Worm (Caenorhabditis elegans) whole organism, L1 larva: ENCODE measurements around the gene M05D6.9.

Experiments used
- C04F5.9 ChIP-seq: sonication (generic microtip); optimal IDR thresholded peaks from 2 replicates; lab custom pipeline; 2016; ENCODE audit warnings: missing genetic modification characterization, missing compliant biosample characterization
- C34B4.2 ChIP-seq: sonication (generic microtip); optimal IDR thresholded peaks from 2 replicates; lab custom pipeline; 2017; ENCODE audit warnings: mild to moderate bottlenecking, missing genetic modification characterization, missing compliant biosample characterization
- aha-1 ChIP-seq: fragments of 150-350 bp; optimal IDR thresholded peaks from 2 replicates; lab custom pipeline; 2014; ENCODE audit warnings: missing biosample characterization, missing genetic modification characterization
- alr-1 ChIP-seq: fragments of 200-800 bp; sonication (Bioruptor generic); optimal IDR thresholded peaks from 2 replicates; lab custom pipeline; 2018; ENCODE audit warnings: borderline replicate concordance, mild to moderate bottlenecking, missing genetic modification characterization, missing compliant biosample characterization
- ama-1 ChIP-seq: fragments of 150-350 bp; optimal IDR thresholded peaks from 2 replicates; lab custom pipeline; 2014
- blmp-1 ChIP-seq: fragments of 150-350 bp; optimal IDR thresholded peaks from 2 replicates; lab custom pipeline; 2014; ENCODE audit warnings: missing biosample characterization, missing genetic modification characterization
- ceh-8 ChIP-seq: fragments of 200-800 bp; sonication (Bioruptor generic); optimal IDR thresholded peaks from 2 replicates; lab custom pipeline; 2018; ENCODE audit warnings: mild to moderate bottlenecking, missing genetic modification characterization, moderate library complexity, missing compliant biosample characterization
- ceh-88 ChIP-seq: fragments of 200-800 bp; sonication (Bioruptor generic); IDR thresholded peaks from 2 replicates; pipeline ENCODE4 v1.3.6; 2022; ENCODE audit warnings: missing genetic modification characterization, missing compliant biosample characterization
- ces-1 ChIP-seq: fragments of 150-350 bp; optimal IDR thresholded peaks from 2 replicates; lab custom pipeline; 2014; ENCODE audit warnings: missing biosample characterization, missing genetic modification reagents, missing genetic modification characterization
- dpl-1 ChIP-seq, 3 experiments: fragments of 150-350 bp in 2 of 3; sonication (generic microtip) in 1 of 3; optimal IDR thresholded peaks; 2 replicates each; lab custom pipeline; 2014 to 2017; ENCODE audit warnings: missing biosample characterization in 3 of 3, missing genetic modification characterization in 3 of 3, missing genetic modification reagents in 3 of 3
- efl-1 ChIP-seq, 4 experiments: fragments of 150-350 bp; optimal IDR thresholded peaks in 3 of 4; peaks in 1 of 4; 1 replicate in 1 of 4; 2 replicates in 3 of 4; lab custom pipeline; 2014; ENCODE audit warnings: missing biosample characterization in 2 of 4, missing genetic modification characterization in 2 of 4, missing genetic modification reagents in 2 of 4
- egl-13 ChIP-seq: sonication (generic microtip); optimal IDR thresholded peaks from 2 replicates; lab custom pipeline; 2016; ENCODE audit warnings: missing genotype, missing genetic modification reagents, missing genetic modification characterization, missing compliant biosample characterization
- elt-2 ChIP-seq: sonication (generic microtip); optimal IDR thresholded peaks from 2 replicates; lab custom pipeline; 2016; ENCODE audit warnings: missing genetic modification characterization, mild to moderate bottlenecking, inconsistent platforms, missing compliant biosample characterization, missing genetic modification reagents
- fkh-8 ChIP-seq: sonication (generic microtip); optimal IDR thresholded peaks from 2 replicates; lab custom pipeline; 2016; ENCODE audit warnings: mild to moderate bottlenecking, missing genetic modification characterization, missing compliant biosample characterization
- grh-1 ChIP-seq: fragments of 200-800 bp; sonication (Bioruptor generic); IDR thresholded peaks from 2 replicates; pipeline ENCODE4 v1.3.6; 2022; ENCODE audit warnings: missing genetic modification reagents, missing genetic modification characterization, missing compliant biosample characterization
- hlh-4 ChIP-seq: sonication (generic microtip); optimal IDR thresholded peaks from 2 replicates; lab custom pipeline; 2016; ENCODE audit warnings: mild to moderate bottlenecking, missing genetic modification characterization, missing compliant biosample characterization
- hpl-2 ChIP-seq: fragments of 150-350 bp; optimal IDR thresholded peaks from 2 replicates; lab custom pipeline; 2014; ENCODE audit warnings: missing biosample characterization, missing genetic modification reagents, missing genetic modification characterization
- lin-13 ChIP-seq: fragments of 150-350 bp; optimal IDR thresholded peaks from 2 replicates; lab custom pipeline; 2014; ENCODE audit warnings: missing biosample characterization, missing genetic modification reagents, missing genetic modification characterization
- lin-14 ChIP-seq: fragments of 200-800 bp; sonication (Bioruptor generic); optimal IDR thresholded peaks from 2 replicates; lab custom pipeline; 2018; ENCODE audit warnings: mild to moderate bottlenecking, missing genetic modification characterization, moderate library complexity, missing compliant biosample characterization
- lin-15B ChIP-seq: fragments of 150-350 bp; sonication (generic microtip); optimal IDR thresholded peaks from 3 replicates; lab custom pipeline; 2014; ENCODE audit warnings: missing biosample characterization, missing genetic modification characterization
- lsy-2 ChIP-seq, 2 experiments: fragments of 150-350 bp; optimal IDR thresholded peaks; 2 replicates each; lab custom pipeline; 2014; ENCODE audit warnings: missing biosample characterization in 2 of 2, missing genetic modification characterization in 2 of 2
- mdl-1 ChIP-seq, 2 experiments: fragments of 150-350 bp; optimal IDR thresholded peaks; 2 replicates each; lab custom pipeline; 2014 to 2017; ENCODE audit warnings: missing biosample characterization in 2 of 2, missing genetic modification characterization in 2 of 2, inconsistent platforms in 1 of 2
- mef-2 ChIP-seq: fragments of 150-350 bp; optimal IDR thresholded peaks from 2 replicates; lab custom pipeline; 2014; ENCODE audit warnings: missing biosample characterization, missing genetic modification characterization
- mep-1 ChIP-seq: fragments of 150-350 bp; optimal IDR thresholded peaks from 2 replicates; lab custom pipeline; 2014; ENCODE audit warnings: missing biosample characterization, missing genetic modification characterization
- nhr-12 ChIP-seq: sonication (generic microtip); optimal IDR thresholded peaks from 2 replicates; lab custom pipeline; 2017; ENCODE audit warnings: missing biosample characterization, missing genetic modification characterization
- nhr-19 ChIP-seq: fragments of 200-800 bp; sonication (Bioruptor generic); conservative IDR thresholded peaks from 2 replicates; pipeline ENCODE4 v1.3.6; 2022; ENCODE audit warnings: missing genetic modification characterization, missing compliant biosample characterization
- nhr-237 ChIP-seq: fragments of 150-350 bp; optimal IDR thresholded peaks from 2 replicates; lab custom pipeline; 2014; ENCODE audit warnings: missing biosample characterization, missing genetic modification characterization
- nhr-47 ChIP-seq: sonication (generic microtip); optimal IDR thresholded peaks from 2 replicates; lab custom pipeline; 2016; ENCODE audit warnings: mild to moderate bottlenecking, missing genetic modification characterization, moderate library complexity, missing compliant biosample characterization
- nhr-90 ChIP-seq: sonication (generic microtip); optimal IDR thresholded peaks from 2 replicates; lab custom pipeline; 2016; ENCODE audit warnings: mild to moderate bottlenecking, missing genetic modification characterization, missing compliant biosample characterization; ENCODE audit not compliant: poor library complexity
- pag-3 ChIP-seq: sonication (generic microtip); optimal IDR thresholded peaks from 2 replicates; lab custom pipeline; 2017; ENCODE audit warnings: missing genetic modification characterization, mild to moderate bottlenecking, missing compliant biosample characterization, antibody characterized with exemption, borderline replicate concordance; ENCODE audit not compliant: insufficient read depth
- pax-3 ChIP-seq: fragments of 200-800 bp; sonication (Bioruptor generic); optimal IDR thresholded peaks from 2 replicates; lab custom pipeline; 2018; ENCODE audit warnings: mild to moderate bottlenecking, missing genetic modification characterization, moderate library complexity, missing compliant biosample characterization
- pqm-1 ChIP-seq: sonication (generic microtip); optimal IDR thresholded peaks from 3 replicates; lab custom pipeline; 2017; ENCODE audit warnings: missing biosample characterization, missing genetic modification characterization
- skn-1 ChIP-seq: fragments of 150-350 bp; optimal IDR thresholded peaks from 2 replicates; lab custom pipeline; 2014; ENCODE audit warnings: missing biosample characterization, missing genetic modification characterization
- sox-4 ChIP-seq: sonication (generic microtip); optimal IDR thresholded peaks from 2 replicates; lab custom pipeline; 2016; ENCODE audit warnings: missing genetic modification characterization, missing compliant biosample characterization
- tlp-1 ChIP-seq: fragments of 150-350 bp; optimal IDR thresholded peaks from 2 replicates; lab custom pipeline; 2014; ENCODE audit warnings: missing biosample characterization, missing genetic modification characterization
- unc-130 ChIP-seq: fragments of 150-350 bp; optimal IDR thresholded peaks from 2 replicates; lab custom pipeline; 2017; ENCODE audit warnings: missing biosample characterization, missing genetic modification characterization, inconsistent platforms
- unc-30 ChIP-seq: sonication (generic microtip); optimal IDR thresholded peaks from 2 replicates; lab custom pipeline; 2017; ENCODE audit warnings: missing biosample characterization, missing genetic modification characterization
- unc-86 ChIP-seq: sonication (generic microtip); optimal IDR thresholded peaks from 2 replicates; lab custom pipeline; 2016; ENCODE audit warnings: missing genetic modification characterization, missing compliant biosample characterization
- vab-15 ChIP-seq: sonication (generic microtip); optimal IDR thresholded peaks from 2 replicates; lab custom pipeline; 2017; ENCODE audit warnings: missing genotype, mild to moderate bottlenecking, missing genetic modification characterization, missing compliant biosample characterization
- zip-4 ChIP-seq: fragments of 200-800 bp; sonication (Bioruptor generic); optimal IDR thresholded peaks from 2 replicates; lab custom pipeline; 2018; ENCODE audit warnings: mild to moderate bottlenecking, missing genetic modification characterization, moderate library complexity, missing compliant biosample characterization

M05D6.9 gene

ce11 chrII:8451425-8451824 lies 42.7 kb upstream of the M05D6.9 start:
- TF ChIP-seq blmp-1 (no peak), pax-3 (tag; lab: Kevin White, UChicago) (no peak), mep-1 (no peak), pag-3 (tag; lab: Kevin White, UChicago) (no peak), ceh-88 (no peak), tlp-1 (tag; lab: Kevin White, UChicago) (no peak), aha-1 (tag; lab: Kevin White, UChicago) (peak; percentile 31), unc-86 (tag; lab: Kevin White, UChicago) (no peak), ama-1 (no peak), hlh-4 (tag; lab: Kevin White, UChicago) (no peak), ceh-8 (GFP tag; lab: Kevin White, UChicago) (no peak), lsy-2 (tag; optimal IDR thresholded peaks at IDR 0.05; lab: Kevin White, UChicago) (no peak), nhr-19 (GFP tag; lab: Robert Waterston, UW) (no peak), mdl-1 (tag; optimal IDR thresholded peaks at IDR 0.05; lab: Kevin White, UChicago) (no peak), grh-1 (no peak), pqm-1 (tag; lab: Kevin White, UChicago) (no peak), nhr-47 (no peak), egl-13 (tag; lab: Kevin White, UChicago) (no peak), fkh-8 (tag; lab: Kevin White, UChicago) (peak; percentile 57), dpl-1 (GFP tag; optimal IDR thresholded peaks at IDR 0.05; lab: Kevin White, UChicago) (no peak), mef-2 (tag; lab: Kevin White, UChicago) (no peak), nhr-237 (no peak), unc-30 (no peak), lin-15B (tag; lab: Kevin White, UChicago) (no peak), C04F5.9 (no peak), lin-14 (GFP tag; lab: Kevin White, UChicago) (peak; percentile 55)
- TF ChIP-seq, all 84 proteins: peak for 3

ce11 chrII:8454513-8454912 lies 39.6 kb upstream of the M05D6.9 start, which contains the start of gene F22B5.5:
TSS of gene F22B5.5 (minus strand) at chrII:8454613.
- TF ChIP-seq ama-1 (no peak), elt-2 (no peak), vab-15 (no peak), skn-1 (no peak), zip-4 (no peak), lin-13 (GFP tag; lab: Kevin White, UChicago) (no peak), mep-1 (no peak), C34B4.2 (tag; lab: Kevin White, UChicago) (no peak), ces-1 (no peak), nhr-90 (tag; lab: Kevin White, UChicago) (no peak), nhr-12 (tag; lab: Kevin White, UChicago) (no peak), tlp-1 (tag; lab: Kevin White, UChicago) (no peak), hpl-2 (no peak), egl-13 (tag; lab: Kevin White, UChicago) (no peak), alr-1 (tag; lab: Kevin White, UChicago) (no peak), blmp-1 (no peak), sox-4 (tag; lab: Kevin White, UChicago) (no peak), unc-130 (tag; lab: Kevin White, UChicago) (no peak)

- TF ChIP-seq efl-1 (optimal IDR thresholded peaks at IDR 0.05; lab: Kevin White, UChicago) (no peak), efl-1 (GFP tag; optimal IDR thresholded peaks at IDR 0.05 in 1 of 2; lab: Kevin White, UChicago) (peak in 1 of 2 experiments; percentile 73), skn-1 (no peak)
These were observed 38.0 kb upstream of the M05D6.9 start, which contains the start of gene F22B5.6 for ce11 chrII:8456094-8456493. TSS of gene F22B5.6 (minus strand) at chrII:8456194.
